Fruit fly (Drosophila melanogaster): Measurements from ENCODE around the gene PTPMT1.

Gene PTPMT1

dm6 chr3R:23781466-23781935 is 23.4 kb downstream of the PTPMT1 start, which contains the start of the genes Nup98-96 and mbc (continued):
- TF ChIP-seq crc (GFP tag; optimal IDR thresholded peaks at IDR 0.05) (peak; percentile 70), Lpt (GFP tag; optimal IDR thresholded peaks at IDR 0.05) (no peak), chm (GFP tag; IDR thresholded peaks at IDR 0.05) (peak; percentile 86), pan (optimal IDR thresholded peaks at IDR 0.05) (no peak), pan (GFP tag; optimal IDR thresholded peaks at IDR 0.05 in 1 of 2, IDR thresholded peaks at IDR 0.05 in 1 of 2) (peak in 1 of 2 experiments; percentile 79), Sin3A (optimal IDR thresholded peaks at IDR 0.05) (peak; percentile 100), lmd (GFP tag; IDR thresholded peaks at IDR 0.05) (peak; percentile 90), cad (GFP tag; optimal IDR thresholded peaks at IDR 0.05) (no peak), hb (GFP tag; IDR thresholded peaks at IDR 0.05; ENCODE audit: partially characterized antibody) (no peak), Stat92E (GFP tag; optimal IDR thresholded peaks at IDR 0.05) (peak in 1 of 3 experiments; percentile 70), Sox100B (GFP tag; optimal IDR thresholded peaks at IDR 0.05) (peak; percentile 31), caup (GFP tag; optimal IDR thresholded peaks at IDR 0.05; ENCODE audit: severe bottlenecking) (peak; percentile 57), CG2202 (tag; optimal IDR thresholded peaks at IDR 0.05) (peak; percentile 57), Fer1 (GFP tag; optimal IDR thresholded peaks at IDR 0.05) (peak; percentile 59), vnd (GFP tag; IDR thresholded peaks at IDR 0.05; ENCODE audit: partially characterized antibody) (no peak), D19B (GFP tag; optimal IDR thresholded peaks at IDR 0.05) (peak; percentile 48), Drgx (GFP tag; IDR thresholded peaks at IDR 0.05) (peak; percentile 54), zen (tag; optimal IDR thresholded peaks at IDR 0.05) (peak; percentile 84), Bteb2 (GFP tag; optimal IDR thresholded peaks at IDR 0.05) (peak; percentile 82), en (GFP tag; optimal IDR thresholded peaks at IDR 0.05) (peak; percentile 73), Mes4 (GFP tag; optimal IDR thresholded peaks at IDR 0.05) (peak; percentile 90), HHEX (GFP tag; optimal IDR thresholded peaks at IDR 0.05) (peak; percentile 54), zfh2 (GFP tag; optimal IDR thresholded peaks at IDR 0.05) (peak; percentile 94), D (optimal IDR thresholded peaks at IDR 0.05) (peak; percentile 73), D (GFP tag; optimal IDR thresholded peaks at IDR 0.05) (peak; percentile 61), D19A (tag; optimal IDR thresholded peaks at IDR 0.05) (peak; percentile 68), usp (GFP tag; optimal IDR thresholded peaks at IDR 0.05) (no peak), gfzf (GFP tag; optimal IDR thresholded peaks at IDR 0.05) (peak; percentile 99), CG6683 (GFP tag; optimal IDR thresholded peaks at IDR 0.05) (no peak), CG9727 (GFP tag; optimal IDR thresholded peaks at IDR 0.05) (peak; percentile 84), CG13123 (GFP tag; optimal IDR thresholded peaks at IDR 0.05) (peak; percentile 34), CG18476 (GFP tag; optimal IDR thresholded peaks at IDR 0.05) (peak; percentile 86), pita (GFP tag; optimal IDR thresholded peaks at IDR 0.05) (no peak), hkb (optimal IDR thresholded peaks at IDR 0.05) (peak; percentile 99), hkb (GFP tag; IDR thresholded peaks at IDR 0.05) (peak; percentile 61; the same call in 1 of the 2 replicates), corto (GFP tag; optimal IDR thresholded peaks at IDR 0.05) (no peak), CG15011 (GFP tag; optimal IDR thresholded peaks at IDR 0.05) (peak; percentile 27), exex (tag; optimal IDR thresholded peaks at IDR 0.05) (peak; percentile 66), CG6813 (GFP tag; optimal IDR thresholded peaks at IDR 0.05) (peak; percentile 60), Myb (GFP tag; optimal IDR thresholded peaks at IDR 0.05) (peak; percentile 79), CG32532 (GFP tag; IDR thresholded peaks at IDR 0.05) (peak; percentile 85), CG13296 (GFP tag; optimal IDR thresholded peaks at IDR 0.05) (peak; percentile 45), CG8281 (tag; optimal IDR thresholded peaks at IDR 0.05) (peak; percentile 50), CG5180 (GFP tag; optimal IDR thresholded peaks at IDR 0.05) (peak; percentile 58), Blimp-1 (GFP tag; optimal IDR thresholded peaks at IDR 0.05) (peak; percentile 72), HLH4C (GFP tag; IDR thresholded peaks at IDR 0.05; ENCODE audit: partially characterized antibody) (peak; percentile 54; the same call in 2 of the 3 replicates), her (GFP tag; optimal IDR thresholded peaks at IDR 0.05) (peak; percentile 82), CG8359 (GFP tag; optimal IDR thresholded peaks at IDR 0.05; ENCODE audit: borderline replicate concordance) (peak; percentile 4), CG31224 (GFP tag; IDR thresholded peaks at IDR 0.05) (peak; percentile 61), Taf1 (GFP tag; IDR thresholded peaks at IDR 0.05) (peak; percentile 73), luna (GFP tag; optimal IDR thresholded peaks at IDR 0.05) (peak; percentile 83)
